Fruit fly (Drosophila melanogaster) Kc167 (cell line): Measurements from ENCODE around the gene Sbds.

Source experiments
- Myc ChIP-seq: fragments of >200 bp; optimal IDR thresholded peaks from 2 replicates; lab custom pipeline; 2017; ENCODE audit warnings: missing external identifiers
- Sin3A ChIP-seq: fragments of >200 bp; optimal IDR thresholded peaks from 2 replicates; lab custom pipeline; 2018; ENCODE audit warnings: missing external identifiers
- h ChIP-seq: fragments of >200 bp; optimal IDR thresholded peaks from 3 replicates; lab custom pipeline; 2018; ENCODE audit warnings: missing external identifiers
- insv ChIP-seq: fragments of >200 bp; optimal IDR thresholded peaks from 3 replicates; lab custom pipeline; 2018; ENCODE audit warnings: missing external identifiers
- psq ChIP-seq: fragments of >200 bp; optimal IDR thresholded peaks from 2 replicates; lab custom pipeline; 2017; ENCODE audit warnings: missing external identifiers
- ttk ChIP-seq: sonication (Bioruptor generic); optimal IDR thresholded peaks from 2 replicates; lab custom pipeline; 2017; ENCODE audit warnings: missing external identifiers

Sbds gene

DNA sequence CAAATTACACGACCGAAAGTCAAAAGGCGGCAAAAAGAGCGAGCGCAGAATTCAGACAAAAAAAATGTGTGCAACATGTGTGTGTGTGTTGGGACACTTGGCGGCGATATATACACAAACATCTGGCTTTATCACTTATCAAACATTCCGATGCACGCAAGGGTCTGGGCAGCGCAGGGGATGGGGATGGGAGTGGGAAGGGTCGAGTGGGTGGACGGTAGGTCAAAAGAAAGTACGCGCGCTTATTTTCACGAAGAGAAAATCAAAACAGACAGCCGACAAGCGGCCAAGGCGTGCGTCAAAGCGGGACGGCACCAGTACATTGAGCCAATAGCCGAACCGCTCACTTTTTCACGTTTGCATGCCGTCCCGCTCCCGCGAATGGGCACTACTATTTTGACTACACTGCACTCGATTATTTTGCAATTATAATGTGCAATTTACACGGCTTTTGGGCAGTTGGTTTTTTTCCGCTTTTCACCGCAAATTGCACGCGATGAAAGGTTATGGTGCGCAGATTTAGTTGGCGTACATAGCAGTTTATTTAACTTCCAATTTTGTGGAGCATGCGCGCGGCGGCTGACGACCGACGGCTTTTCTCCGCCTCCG, 10.5 kb upstream of the Sbds start:
- TF ChIP-seq psq (lab: Kevin White, UChicago), result peak; percentile 22
- TF ChIP-seq ttk (lab: Kevin White, UChicago), result no peak
- TF ChIP-seq Myc (lab: Kevin White, UChicago), result no peak
- TF ChIP-seq Sin3A (lab: Kevin White, UChicago), result no peak
- no peak for TF ChIP-seq insv (lab: Kevin White, UChicago)
- no peak for TF ChIP-seq h (lab: Kevin White, UChicago)

DNA sequence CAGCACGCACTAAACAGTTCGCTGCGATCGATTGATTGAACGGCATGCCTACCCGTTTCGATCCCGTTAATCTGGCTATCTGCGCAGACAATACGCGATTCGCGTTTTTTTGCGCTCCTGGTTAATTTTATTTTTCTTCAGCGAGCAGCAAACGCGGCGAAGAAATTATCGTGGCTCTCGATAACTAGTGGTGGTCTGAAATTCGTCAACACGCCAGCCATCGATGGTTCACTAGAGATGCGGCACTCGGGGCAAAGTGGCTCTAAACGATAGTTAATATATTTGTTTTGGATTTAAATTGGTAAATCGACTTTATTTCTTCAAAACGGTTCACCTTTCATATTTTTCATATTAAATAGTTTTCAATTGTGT, 9.8 kb upstream of the Sbds start, which contains the start of gene dikar:
TSS of gene dikar (minus strand) at position 191 of the 372 bp plus-strand sequence.
- TF ChIP-seq insv (lab: Kevin White, UChicago) (no peak), ttk (lab: Kevin White, UChicago) (no peak), Sin3A (lab: Kevin White, UChicago) (no peak), Myc (lab: Kevin White, UChicago) (no peak), h (lab: Kevin White, UChicago) (no peak), psq (lab: Kevin White, UChicago) (no peak)

DNA sequence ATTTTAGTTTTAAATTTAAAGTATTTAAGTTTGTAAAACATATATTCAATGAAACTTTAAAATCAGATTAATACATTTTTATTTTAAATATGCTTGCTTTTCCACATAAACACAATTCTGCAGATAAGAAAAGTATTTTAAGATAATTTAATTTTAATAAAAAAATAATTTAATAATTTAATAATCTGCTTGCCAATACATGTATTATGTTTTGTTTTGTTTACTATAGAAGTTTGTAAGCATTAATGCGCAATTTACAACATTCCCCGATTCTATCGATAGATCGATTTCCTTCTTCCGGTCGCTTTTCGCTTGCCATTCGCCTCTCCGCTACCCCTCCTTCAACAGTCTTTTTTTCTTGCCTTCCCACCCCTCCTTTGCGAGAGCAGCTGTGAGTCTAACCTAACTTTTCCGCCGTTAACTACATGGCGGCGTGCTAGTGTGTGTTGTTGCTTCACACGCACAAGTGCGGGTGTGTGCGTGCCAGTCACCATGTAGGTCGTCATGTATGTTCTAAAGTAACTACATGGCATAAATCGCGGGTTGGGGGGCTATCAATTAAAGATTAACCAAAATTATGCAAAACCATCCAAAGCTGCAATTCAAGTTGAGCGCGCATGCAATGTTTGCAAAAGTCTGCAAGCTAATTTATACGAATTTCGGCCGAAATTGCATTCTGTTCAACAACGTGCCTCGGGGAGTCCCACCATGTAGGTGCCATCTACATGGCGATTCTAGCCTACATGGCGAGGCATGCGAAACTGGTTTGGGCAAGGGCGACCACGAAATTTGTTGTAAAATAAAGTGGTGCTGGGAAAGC, 9.2 kb upstream of the Sbds start:
- no peak for TF ChIP-seq h (lab: Kevin White, UChicago)
- peak; percentile 24 for TF ChIP-seq psq (lab: Kevin White, UChicago)
- no peak for TF ChIP-seq insv (lab: Kevin White, UChicago)
- no peak for TF ChIP-seq ttk (lab: Kevin White, UChicago)
- no peak for TF ChIP-seq Myc (lab: Kevin White, UChicago)
- no peak for TF ChIP-seq Sin3A (lab: Kevin White, UChicago)

DNA sequence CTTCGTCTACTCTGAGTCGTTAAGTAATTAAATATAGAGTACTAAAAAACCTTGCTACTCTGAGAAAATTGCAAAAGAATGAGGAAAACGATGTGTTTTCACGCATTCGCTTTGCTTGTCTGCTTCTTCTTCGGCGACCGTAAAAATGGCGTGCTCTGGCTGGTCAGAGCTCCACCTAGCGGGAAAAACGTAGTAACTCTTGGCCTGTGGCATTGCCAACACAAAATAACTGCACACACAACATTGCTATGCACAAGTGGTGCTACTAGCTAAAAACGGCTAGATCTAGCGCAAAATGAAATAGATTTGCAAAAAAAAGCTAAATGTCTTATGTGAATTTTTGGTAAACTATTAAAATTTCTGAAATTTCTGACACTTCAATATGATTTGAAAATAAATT, 5.6 kb upstream of the Sbds start:
- TF ChIP-seq h (lab: Kevin White, UChicago) (no peak), insv (lab: Kevin White, UChicago) (no peak), Sin3A (lab: Kevin White, UChicago) (no peak), psq (lab: Kevin White, UChicago) (no peak), Myc (lab: Kevin White, UChicago) (no peak), ttk (lab: Kevin White, UChicago) (no peak)

DNA sequence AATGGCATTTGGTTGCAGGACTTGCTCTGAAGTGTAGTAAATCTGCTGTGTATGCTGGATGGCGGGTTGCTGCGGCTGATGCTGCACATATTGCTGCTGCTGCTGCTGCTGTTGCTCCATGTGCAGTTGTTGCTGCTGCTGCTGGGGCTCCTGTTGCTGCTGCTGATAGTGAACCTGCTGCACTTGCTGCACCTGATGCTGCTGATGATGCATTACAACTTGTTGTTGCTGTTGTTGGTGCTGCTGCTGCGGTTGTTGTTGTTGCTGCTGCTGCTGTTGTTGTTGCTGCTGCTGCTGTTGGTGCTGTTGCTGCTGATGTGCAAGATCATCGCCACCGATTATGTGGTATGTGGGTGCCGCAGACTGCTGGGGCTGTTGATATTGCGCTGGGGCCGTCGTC, 1.9 kb upstream of the Sbds start:
- TF ChIP-seq h (lab: Kevin White, UChicago) (no peak), Sin3A (lab: Kevin White, UChicago) (no peak), psq (lab: Kevin White, UChicago) (no peak), insv (lab: Kevin White, UChicago) (no peak), ttk (lab: Kevin White, UChicago) (no peak), Myc (lab: Kevin White, UChicago) (no peak)

DNA sequence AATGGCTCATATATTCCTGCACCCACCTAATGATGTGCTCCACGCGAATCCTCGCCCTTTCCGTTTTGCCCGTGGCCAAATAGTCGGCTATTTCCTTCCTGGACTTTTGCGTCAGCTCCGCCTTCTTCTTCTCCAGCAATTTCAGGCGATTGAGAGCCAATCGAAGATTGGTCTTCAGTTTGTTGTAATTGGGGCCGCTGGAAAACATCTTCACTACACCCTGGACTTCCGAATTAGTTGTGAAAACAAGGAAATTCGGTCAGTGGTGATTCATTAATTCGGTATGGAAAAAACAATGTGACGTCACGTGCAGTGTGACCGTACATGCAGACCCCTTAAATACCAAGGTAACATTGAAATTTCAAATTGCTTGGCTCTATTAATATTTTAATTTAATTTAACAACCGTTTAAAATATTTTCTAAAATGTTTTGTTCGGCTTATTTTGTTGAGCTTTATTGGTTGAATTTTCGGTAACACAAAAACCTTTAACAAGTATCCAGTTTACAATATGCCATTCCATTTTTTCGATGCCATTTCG, 3.6 kb downstream of the Sbds start, which contains the start of gene Ist1:
TSS of gene Ist1 (minus strand) at position 301 of the 540 bp plus-strand sequence.
- TF ChIP-seq Myc (lab: Kevin White, UChicago) (no peak), insv (lab: Kevin White, UChicago) (no peak), h (lab: Kevin White, UChicago) (no peak), psq (lab: Kevin White, UChicago) (no peak), ttk (lab: Kevin White, UChicago) (no peak), Sin3A (lab: Kevin White, UChicago) (no peak)

DNA sequence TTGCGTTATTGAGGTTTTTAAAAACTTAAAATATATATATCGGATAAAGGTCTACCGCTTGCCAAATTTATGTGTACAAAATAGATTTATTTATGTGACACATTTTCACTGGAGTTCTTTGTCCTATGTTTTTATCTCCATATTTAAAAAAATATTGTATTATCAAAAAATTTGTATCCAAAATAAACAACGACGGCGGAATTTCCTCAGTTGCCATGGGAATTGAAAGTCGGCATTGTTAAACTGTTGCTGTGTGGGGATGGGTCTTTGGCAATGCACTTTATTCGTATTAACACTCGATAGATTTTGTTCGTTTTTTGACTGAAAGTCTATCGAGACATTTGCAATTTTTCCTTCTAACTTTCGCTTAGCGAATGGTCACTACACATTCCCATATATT, 10.4 kb downstream of the Sbds start, which contains the start of gene Rsph3:
TSS of gene Rsph3 (minus strand) at position 101 of the 400 bp plus-strand sequence.
- no peak for TF ChIP-seq ttk (lab: Kevin White, UChicago)
- TF ChIP-seq insv (lab: Kevin White, UChicago), result no peak
- no peak for TF ChIP-seq psq (lab: Kevin White, UChicago)
- no peak for TF ChIP-seq Myc (lab: Kevin White, UChicago)
- no peak for TF ChIP-seq Sin3A (lab: Kevin White, UChicago)
- TF ChIP-seq h (lab: Kevin White, UChicago), result no peak

DNA sequence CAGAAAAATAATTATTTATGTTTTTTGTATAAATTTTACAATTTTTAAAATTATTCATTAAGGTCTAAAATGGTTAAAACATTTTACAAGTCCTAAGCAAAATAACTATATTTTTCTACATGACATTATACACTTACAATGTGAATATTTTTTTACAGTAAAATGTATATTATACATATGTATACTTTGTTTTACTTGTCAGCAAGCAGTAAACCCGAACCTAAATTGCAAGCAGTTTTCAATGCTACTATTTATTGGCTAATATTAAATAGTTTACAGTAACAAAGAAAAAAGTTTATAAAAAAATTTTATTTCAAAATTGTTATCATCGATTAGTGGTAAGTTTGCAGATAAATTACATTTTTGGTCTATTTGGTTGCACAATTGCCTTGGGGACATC, 11.1 kb downstream of the Sbds start:
- TF ChIP-seq ttk (lab: Kevin White, UChicago) (no peak), h (lab: Kevin White, UChicago) (no peak), Myc (lab: Kevin White, UChicago) (no peak), psq (lab: Kevin White, UChicago) (no peak), Sin3A (lab: Kevin White, UChicago) (no peak), insv (lab: Kevin White, UChicago) (no peak)

DNA sequence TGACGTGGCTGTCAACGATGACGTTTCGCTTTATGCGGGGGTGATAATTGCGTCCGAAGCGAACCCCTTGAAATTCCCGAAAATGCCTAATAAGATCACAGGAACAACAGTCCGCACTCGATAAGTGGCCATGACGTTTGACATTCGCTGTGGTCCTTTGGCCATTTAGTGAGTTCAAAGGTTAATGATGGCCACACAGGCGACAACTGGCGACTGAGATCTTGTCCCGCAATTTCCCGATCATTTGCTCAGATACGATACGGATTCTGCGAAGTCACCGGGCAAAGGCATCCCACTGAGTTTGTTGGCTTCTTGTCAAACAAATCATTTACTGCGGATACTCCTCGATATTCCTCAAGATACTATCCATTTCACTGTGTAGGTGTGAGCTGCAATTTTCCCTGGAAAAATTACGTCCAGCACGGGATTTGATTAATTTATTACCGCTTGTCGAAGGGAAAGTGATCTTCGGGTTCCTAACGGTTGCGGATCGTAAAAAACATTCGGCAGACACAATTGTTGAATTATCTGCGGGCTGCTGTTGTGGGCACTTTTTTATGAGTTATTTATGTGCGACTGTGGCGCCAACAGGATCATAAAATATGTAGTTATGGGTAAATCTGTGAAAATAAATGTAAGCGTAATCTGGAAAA, 11.9 kb downstream of the Sbds start:
- no peak for TF ChIP-seq psq (lab: Kevin White, UChicago)

DNA sequence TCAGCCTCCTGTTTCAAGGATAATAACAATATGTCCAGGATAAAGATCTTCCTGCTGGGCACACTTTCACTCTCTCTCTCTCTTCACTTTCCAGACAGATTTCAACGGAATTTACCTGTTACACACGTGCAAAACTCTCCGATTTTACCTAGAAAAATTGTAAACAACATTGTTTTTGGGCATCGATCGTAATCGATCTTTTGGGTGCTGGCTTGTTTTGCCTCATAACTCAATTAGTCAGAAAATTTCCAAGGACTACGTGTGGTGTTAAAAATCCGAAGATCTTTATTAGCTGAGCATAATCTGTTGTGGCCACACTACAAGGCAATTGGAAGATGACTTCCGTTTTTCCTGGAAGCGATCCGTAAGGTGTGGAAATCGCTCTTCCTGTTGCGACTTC, 14.4 kb downstream of the Sbds start:
- TF ChIP-seq ttk (lab: Kevin White, UChicago), result no peak
- no peak for TF ChIP-seq h (lab: Kevin White, UChicago)
- no peak for TF ChIP-seq psq (lab: Kevin White, UChicago)
- TF ChIP-seq insv (lab: Kevin White, UChicago), result no peak
- TF ChIP-seq Sin3A (lab: Kevin White, UChicago), result no peak
- no peak for TF ChIP-seq Myc (lab: Kevin White, UChicago)

DNA sequence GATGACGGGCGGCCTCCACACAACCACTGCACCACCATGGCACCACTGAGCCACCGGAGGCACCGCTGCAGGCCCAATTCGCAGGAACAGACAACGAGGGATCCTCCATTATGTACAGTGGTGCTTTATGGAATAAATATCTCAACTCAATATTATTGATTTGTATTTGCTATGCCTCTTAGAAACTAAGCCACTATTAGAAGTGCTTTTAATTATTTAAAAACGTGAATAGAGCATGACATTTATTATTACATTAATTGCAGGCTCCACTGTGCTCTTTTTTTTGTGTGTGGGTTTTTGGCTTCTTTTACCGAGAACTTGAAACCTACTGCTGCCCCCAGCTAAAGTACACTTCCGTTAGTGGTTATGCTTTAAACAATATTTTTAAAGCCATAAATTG, 18.5 kb downstream of the Sbds start:
- TF ChIP-seq ttk (lab: Kevin White, UChicago) (no peak), insv (lab: Kevin White, UChicago) (no peak), Sin3A (lab: Kevin White, UChicago) (no peak), Myc (lab: Kevin White, UChicago) (no peak)
